Worm (Caenorhabditis elegans) whole organism, midembryonic: ENCODE measurements around the gene srx-87.

ENCODE experiments used
- T22C8.4 ChIP-seq: fragments of 200-800 bp; sonication (Bioruptor generic); IDR thresholded peaks from 2 replicates; pipeline ENCODE4 v1.3.6; 2022; ENCODE audit warnings: missing genetic modification characterization, missing compliant biosample characterization
- med-1 ChIP-seq: sonication (generic microtip); optimal IDR thresholded peaks from 2 replicates; lab custom pipeline; 2017; ENCODE audit warnings: missing genetic modification characterization, mild to moderate bottlenecking, missing compliant biosample characterization, antibody characterized with exemption, missing genetic modification reagents; ENCODE audit not compliant: insufficient read depth

- TF ChIP-seq T22C8.4 (GFP tag; lab: Robert Waterston, UW) (peak; percentile 58; the same call in 1 of the 2 replicates), med-1 (GFP tag; lab: Kevin White, UChicago) (peak; percentile 92)
These were observed 45.8 kb downstream of the srx-87 start, which contains the start of gene sas-5 for ce11 chrV:11610481-11610880.
